Worm (Caenorhabditis elegans) whole organism, L4 larva: ENCODE results near the gene C27B7.2.

Experiments
- F44E2.7 ChIP-seq: fragments of 200-800 bp; sonication (Bioruptor generic); IDR thresholded peaks from 2 replicates; pipeline ENCODE4 v2.1.2; 2022; ENCODE audit warnings: missing genetic modification characterization, missing compliant biosample characterization
- F49E8.2 ChIP-seq: sonication (generic microtip); optimal IDR thresholded peaks from 2 replicates; lab custom pipeline; 2016; ENCODE audit warnings: missing compliant biosample characterization, mild to moderate bottlenecking, missing genetic modification characterization, borderline replicate concordance
- Y105C5A.15 ChIP-seq: fragments of 200-800 bp; sonication (Bioruptor generic); IDR thresholded peaks from 2 replicates; pipeline ENCODE4 v1.3.6; 2022; ENCODE audit warnings: missing genetic modification characterization, missing compliant biosample characterization
- Y48G9A.11 ChIP-seq: fragments of 200-800 bp; sonication (Bioruptor generic); IDR thresholded peaks from 2 replicates; pipeline ENCODE4 v1.3.6; 2022; ENCODE audit warnings: missing genetic modification reagents, missing genetic modification characterization, missing compliant biosample characterization
- Y5F2A.4 ChIP-seq: fragments of 200-800 bp; sonication (Bioruptor generic); optimal IDR thresholded peaks from 2 replicates; lab custom pipeline; 2018; ENCODE audit warnings: mild to moderate bottlenecking, missing genetic modification characterization, missing compliant biosample characterization
- aly-2 ChIP-seq: sonication (generic microtip); optimal IDR thresholded peaks from 2 replicates; lab custom pipeline; 2018; ENCODE audit warnings: missing biosample characterization, missing genetic modification characterization
- arid-1 ChIP-seq: fragments of 200-800 bp; sonication (Bioruptor generic); conservative IDR thresholded peaks from 2 replicates; pipeline ENCODE4 v1.3.6; 2022; ENCODE audit warnings: missing genetic modification reagents, missing genetic modification characterization, missing compliant biosample characterization
- ceh-28 ChIP-seq: fragments of 150-350 bp; optimal IDR thresholded peaks from 2 replicates; lab custom pipeline; 2014; ENCODE audit warnings: missing biosample characterization, missing genetic modification reagents, missing genetic modification characterization
- ceh-82 ChIP-seq: sonication (generic microtip); optimal IDR thresholded peaks from 2 replicates; lab custom pipeline; 2017; ENCODE audit warnings: missing biosample characterization, missing genetic modification characterization
- ces-1 ChIP-seq: fragments of 150-350 bp; sonication (generic microtip); optimal IDR thresholded peaks from 4 replicates; lab custom pipeline; 2014; ENCODE audit warnings: missing biosample characterization, missing genetic modification reagents, missing genetic modification characterization
- daf-8 ChIP-seq: fragments of 200-800 bp; sonication (Bioruptor generic); IDR thresholded peaks from 2 replicates; pipeline ENCODE4 v1.3.6; 2022; ENCODE audit warnings: missing genetic modification characterization, missing compliant biosample characterization
- dmd-6 ChIP-seq: fragments of 200-800 bp; sonication (Bioruptor generic); IDR thresholded peaks from 2 replicates; pipeline ENCODE4 v1.3.6; 2022; ENCODE audit warnings: missing genetic modification reagents, missing genetic modification characterization, missing compliant biosample characterization
- duxl-1 ChIP-seq: sonication (generic microtip); optimal IDR thresholded peaks from 2 replicates; lab custom pipeline; 2016; ENCODE audit warnings: mild to moderate bottlenecking, missing genetic modification characterization, moderate library complexity, missing compliant biosample characterization; ENCODE audit not compliant: poor library complexity
- dve-1 ChIP-seq: sonication (generic microtip); optimal IDR thresholded peaks from 2 replicates; lab custom pipeline; 2017; ENCODE audit warnings: antibody characterized with exemption, mild to moderate bottlenecking, missing genetic modification characterization, missing compliant biosample characterization; ENCODE audit not compliant: insufficient read depth
- gei-8 ChIP-seq: fragments of 200-800 bp; sonication (Bioruptor generic); optimal IDR thresholded peaks from 2 replicates; lab custom pipeline; 2018; ENCODE audit warnings: mild to moderate bottlenecking, missing genetic modification characterization, missing compliant biosample characterization
- hif-1 ChIP-seq, 2 experiments: sonication (generic microtip); optimal IDR thresholded peaks; 2 replicates each; lab custom pipeline; 2016 to 2017; ENCODE audit warnings: missing compliant biosample characterization in 2 of 2, missing genetic modification characterization in 2 of 2, missing genetic modification reagents in 2 of 2, missing genotype in 2 of 2, mild to moderate bottlenecking in 1 of 2
- hlh-11 ChIP-seq: fragments of 200-800 bp; sonication (Bioruptor generic); optimal IDR thresholded peaks from 2 replicates; lab custom pipeline; 2018; ENCODE audit warnings: mild to moderate bottlenecking, missing genetic modification characterization, missing compliant biosample characterization
- hlh-30 ChIP-seq: sonication (generic microtip); optimal IDR thresholded peaks from 2 replicates; lab custom pipeline; 2017; ENCODE audit warnings: antibody characterized with exemption, mild to moderate bottlenecking, missing genetic modification characterization, missing compliant biosample characterization; ENCODE audit not compliant: insufficient read depth
- hmg-1.1 ChIP-seq: fragments of 200-800 bp; sonication (Bioruptor generic); IDR thresholded peaks from 2 replicates; pipeline ENCODE4 v1.3.6; 2022; ENCODE audit warnings: missing genetic modification reagents, missing genetic modification characterization, missing compliant biosample characterization
- lin-15B ChIP-seq: fragments of 150-350 bp; sonication (generic microtip); optimal IDR thresholded peaks from 3 replicates; lab custom pipeline; 2014; ENCODE audit warnings: missing biosample characterization, missing genetic modification characterization
- lin-38 ChIP-seq: fragments of 200-800 bp; sonication (Bioruptor generic); IDR thresholded peaks from 2 replicates; pipeline ENCODE4 v1.3.6; 2022; ENCODE audit warnings: missing genetic modification reagents, missing genetic modification characterization, missing compliant biosample characterization
- lir-3 ChIP-seq: sonication (generic microtip); optimal IDR thresholded peaks from 2 replicates; lab custom pipeline; 2016; ENCODE audit warnings: mild to moderate bottlenecking, missing genetic modification characterization, missing compliant biosample characterization
- madf-5 ChIP-seq, 2 experiments: fragments of 200-800 bp; sonication (Bioruptor generic); IDR thresholded peaks; 2 replicates each; pipeline ENCODE4 v1.3.6; 2022; ENCODE audit warnings: missing compliant biosample characterization in 2 of 2, missing genetic modification characterization in 2 of 2
- madf-9 ChIP-seq: fragments of 200-800 bp; sonication (Bioruptor generic); conservative IDR thresholded peaks from 2 replicates; pipeline ENCODE4 v1.3.6; 2022; ENCODE audit warnings: missing genetic modification reagents, missing genetic modification characterization, missing compliant biosample characterization
- mdl-1 ChIP-seq, 2 experiments: fragments of 150-350 bp in 1 of 2; sonication (generic microtip) in 1 of 2; optimal IDR thresholded peaks; 2 replicates each; lab custom pipeline; 2014 to 2017; ENCODE audit warnings: missing biosample characterization in 2 of 2, missing genetic modification characterization in 2 of 2
- mdt-29 ChIP-seq: fragments of 200-800 bp; sonication (Bioruptor generic); IDR thresholded peaks from 2 replicates; pipeline ENCODE4 v1.3.6; 2022; ENCODE audit warnings: missing genetic modification reagents, missing genetic modification characterization, missing compliant biosample characterization
- mep-1 ChIP-seq: fragments of 150-350 bp; sonication (generic microtip); optimal IDR thresholded peaks from 3 replicates; lab custom pipeline; 2014; ENCODE audit warnings: missing biosample characterization, missing genetic modification characterization
- mxl-3 ChIP-seq: fragments of 200-800 bp; sonication (Bioruptor generic); optimal IDR thresholded peaks from 2 replicates; lab custom pipeline; 2018; ENCODE audit warnings: mild to moderate bottlenecking, missing genetic modification characterization, missing compliant biosample characterization
- nhr-102 ChIP-seq: sonication (generic microtip); optimal IDR thresholded peaks from 2 replicates; lab custom pipeline; 2016; ENCODE audit warnings: mild to moderate bottlenecking, missing genetic modification characterization, moderate library complexity, missing compliant biosample characterization
- nhr-237 ChIP-seq: sonication (generic microtip); optimal IDR thresholded peaks from 2 replicates; lab custom pipeline; 2017; ENCODE audit warnings: missing biosample characterization, missing genetic modification characterization
- nhr-25 ChIP-seq: sonication (generic microtip); optimal IDR thresholded peaks from 2 replicates; lab custom pipeline; 2017; ENCODE audit warnings: missing genetic modification characterization, mild to moderate bottlenecking, missing compliant biosample characterization, antibody characterized with exemption, moderate library complexity, borderline replicate concordance; ENCODE audit not compliant: insufficient read depth
- nhr-41 ChIP-seq: fragments of 200-800 bp; sonication (Bioruptor generic); IDR thresholded peaks from 2 replicates; pipeline ENCODE4 v1.3.6; 2022; ENCODE audit warnings: missing genetic modification reagents, missing genetic modification characterization, missing compliant biosample characterization
- nhr-77 ChIP-seq: fragments of 150-350 bp; optimal IDR thresholded peaks from 2 replicates; lab custom pipeline; 2014; ENCODE audit warnings: missing biosample characterization, missing genetic modification characterization
- rbr-2 ChIP-seq: sonication (generic microtip); optimal IDR thresholded peaks from 2 replicates; lab custom pipeline; 2016; ENCODE audit warnings: missing genotype, missing genetic modification characterization, missing compliant biosample characterization
- spr-3 ChIP-seq: fragments of 200-800 bp; sonication (Bioruptor generic); optimal IDR thresholded peaks from 2 replicates; lab custom pipeline; 2018; ENCODE audit warnings: mild to moderate bottlenecking, missing genetic modification characterization, missing compliant biosample characterization
- unc-130 ChIP-seq: sonication (generic microtip); optimal IDR thresholded peaks from 2 replicates; lab custom pipeline; 2016; ENCODE audit warnings: missing genetic modification reagents, missing genetic modification characterization, missing compliant biosample characterization
- unc-62 ChIP-seq, 3 experiments: fragments of 150-350 bp in 1 of 3; sonication (generic microtip); optimal IDR thresholded peaks in 2 of 3; peaks in 1 of 3; 1 replicate in 1 of 3; 2 replicates in 2 of 3; lab custom pipeline; 2014 to 2017; ENCODE audit warnings: missing biosample characterization in 3 of 3, missing genetic modification characterization in 3 of 3, missing genetic modification reagents in 3 of 3, missing genotype in 1 of 3
- zag-1 ChIP-seq: fragments of 150-350 bp; optimal IDR thresholded peaks from 2 replicates; lab custom pipeline; 2014; ENCODE audit warnings: missing biosample characterization, missing genetic modification characterization
- zfp-3 ChIP-seq: fragments of 200-800 bp; sonication (Bioruptor generic); conservative IDR thresholded peaks from 2 replicates; pipeline ENCODE4 v1.3.6; 2022; ENCODE audit warnings: missing genetic modification reagents, missing genetic modification characterization, missing compliant biosample characterization
- ztf-11 ChIP-seq: fragments of 150-350 bp; optimal IDR thresholded peaks from 2 replicates; lab custom pipeline; 2014; ENCODE audit warnings: missing biosample characterization, missing genetic modification characterization
- ztf-7 ChIP-seq: fragments of 150-350 bp; optimal IDR thresholded peaks from 2 replicates; lab custom pipeline; 2014; ENCODE audit warnings: missing biosample characterization, missing genetic modification characterization

C27B7.2 gene

ce11 chrIV:8881181-8881580, 11.5 kb upstream of the C27B7.2 start, which contains the start of gene C09G9.8:
Gene C09G9.8, plus strand, starts transcription at chrIV:8881481.
- TF ChIP-seq unc-62 (GFP tag; optimal IDR thresholded peaks at IDR 0.05 in 1 of 2; lab: Kevin White, UChicago) (no peak), unc-62 (tag; optimal IDR thresholded peaks at IDR 0.05; lab: Kevin White, UChicago) (no peak), nhr-77 (tag; lab: Kevin White, UChicago) (no peak), Y105C5A.15 (GFP tag; lab: Robert Waterston, UW) (no peak), spr-3 (GFP tag; lab: Kevin White, UChicago) (no peak), mdl-1 (tag; optimal IDR thresholded peaks at IDR 0.05; lab: Kevin White, UChicago) (no peak), mxl-3 (no peak), ztf-7 (tag; lab: Kevin White, UChicago) (no peak)

- TF ChIP-seq unc-62 (GFP tag; optimal IDR thresholded peaks at IDR 0.05 in 1 of 2; lab: Kevin White, UChicago) (no peak), unc-62 (tag; optimal IDR thresholded peaks at IDR 0.05; lab: Kevin White, UChicago) (no peak), hmg-1.1 (no peak), daf-8 (no peak), mdt-29 (no peak), ceh-28 (tag; lab: Kevin White, UChicago) (no peak), lin-38 (GFP tag; lab: Robert Waterston, UW) (no peak), nhr-237 (tag; lab: Kevin White, UChicago) (no peak), zag-1 (tag; lab: Kevin White, UChicago) (no peak), ztf-7 (tag; lab: Kevin White, UChicago) (no peak), Y5F2A.4 (no peak), madf-5 (GFP tag; IDR thresholded peaks at IDR 0.05; lab: Robert Waterston, UW) (no peak), nhr-77 (tag; lab: Kevin White, UChicago) (no peak), lin-15B (no peak), spr-3 (GFP tag; lab: Kevin White, UChicago) (no peak), nhr-102 (tag; lab: Kevin White, UChicago) (no peak), Y105C5A.15 (GFP tag; lab: Robert Waterston, UW) (no peak), ztf-11 (no peak), lir-3 (tag; lab: Kevin White, UChicago) (no peak), hif-1 (tag; optimal IDR thresholded peaks at IDR 0.05; lab: Kevin White, UChicago) (no peak)
These were observed 6.4 kb upstream of the C27B7.2 start, which contains the start of gene C09G9.5 for ce11 chrIV:8886228-8886627. Gene C09G9.5, plus strand, starts transcription at chrIV:8886528.

ce11 chrIV:8888525-8889026, 4.1 kb upstream of the C27B7.2 start, which contains the start of gene oma-1:
Gene oma-1, plus strand, starts transcription at chrIV:8888976.
- TF ChIP-seq unc-130 (peak; percentile 70), nhr-77 (tag; lab: Kevin White, UChicago) (no peak), F49E8.2 (tag; lab: Kevin White, UChicago) (peak; percentile 52), unc-62 (GFP tag; optimal IDR thresholded peaks at IDR 0.05 in 1 of 2; lab: Kevin White, UChicago) (peak in 1 of 2 experiments; percentile 42), unc-62 (tag; optimal IDR thresholded peaks at IDR 0.05; lab: Kevin White, UChicago) (no peak), duxl-1 (tag; lab: Kevin White, UChicago) (no peak)

ce11 chrIV:8891131-8891530, 1.5 kb upstream of the C27B7.2 start, which contains the start of gene spr-2:
Gene spr-2, plus strand, starts transcription at chrIV:8891462.
- peak; percentile 79 for TF ChIP-seq mep-1 (tag; lab: Kevin White, UChicago)
- TF ChIP-seq F44E2.7 (GFP tag; lab: Robert Waterston, UW) = no peak
- TF ChIP-seq hlh-11 = no peak
- TF ChIP-seq mxl-3 = peak; percentile 44
- TF ChIP-seq rbr-2 = peak; percentile 73
- peak; percentile 66; the same call in 1 of the 2 replicates for TF ChIP-seq hmg-1.1
- TF ChIP-seq gei-8 (GFP tag; lab: Kevin White, UChicago) = no peak
- TF ChIP-seq dve-1 = peak; percentile 67
- TF ChIP-seq dmd-6 = 0 out of 2 replicates have a peak, but pooled peaks have one; percentile 27
- TF ChIP-seq madf-9 (GFP tag; lab: Robert Waterston, UW) = no peak
- TF ChIP-seq zag-1 (tag; lab: Kevin White, UChicago) = no peak
- no peak for TF ChIP-seq arid-1 (GFP tag; lab: Robert Waterston, UW)
- no peak for TF ChIP-seq ces-1
- no peak for TF ChIP-seq mdl-1 (tag; optimal IDR thresholded peaks at IDR 0.05; lab: Kevin White, UChicago)
- no peak for TF ChIP-seq nhr-41
- no peak for TF ChIP-seq nhr-237 (tag; lab: Kevin White, UChicago)
- no peak for TF ChIP-seq zfp-3 (GFP tag; lab: Robert Waterston, UW)
- TF ChIP-seq hlh-30 (tag; lab: Kevin White, UChicago) = peak; percentile 70
- no peak for TF ChIP-seq Y48G9A.11
- no peak for TF ChIP-seq ztf-11
- no peak for TF ChIP-seq ceh-82
- peak; percentile 62 for TF ChIP-seq ztf-7 (tag; lab: Kevin White, UChicago)
- TF ChIP-seq aly-2 (tag; lab: Kevin White, UChicago) = no peak
- no peak for TF ChIP-seq nhr-25 (tag; lab: Kevin White, UChicago)
- no peak for TF ChIP-seq madf-5 (GFP tag; IDR thresholded peaks at IDR 0.05; lab: Robert Waterston, UW)
